Worm (Caenorhabditis elegans) whole organism, L2 larva: ENCODE results near the gene gldi-4.

Experiments
- C34F6.9 ChIP-seq: fragments of 150-350 bp; optimal IDR thresholded peaks from 2 replicates; lab custom pipeline; 2014; ENCODE audit warnings: missing biosample characterization, missing genetic modification characterization
- F13H6.1 ChIP-seq: sonication (generic microtip); optimal IDR thresholded peaks from 2 replicates; lab custom pipeline; 2016; ENCODE audit warnings: missing genetic modification characterization, missing compliant biosample characterization
- R02D3.7 ChIP-seq: fragments of 150-350 bp; optimal IDR thresholded peaks from 2 replicates; lab custom pipeline; 2014; ENCODE audit warnings: missing biosample characterization, missing genetic modification characterization
- Y55F3AM.14 ChIP-seq: fragments of 200-800 bp; sonication (Bioruptor generic); optimal IDR thresholded peaks from 2 replicates; lab custom pipeline; 2018; ENCODE audit warnings: mild to moderate bottlenecking, missing genetic modification characterization, missing compliant biosample characterization
- ZK546.5 ChIP-seq: sonication (generic microtip); optimal IDR thresholded peaks from 2 replicates; lab custom pipeline; 2017; ENCODE audit warnings: missing biosample characterization, missing genetic modification characterization
- alr-1 ChIP-seq: fragments of 150-350 bp; optimal IDR thresholded peaks from 2 replicates; lab custom pipeline; 2014; ENCODE audit warnings: missing biosample characterization, missing genetic modification characterization
- aly-2 ChIP-seq: fragments of 150-350 bp; optimal IDR thresholded peaks from 2 replicates; lab custom pipeline; 2014; ENCODE audit warnings: missing biosample characterization, missing genetic modification characterization
- ama-1 ChIP-seq: fragments of 150-350 bp; optimal IDR thresholded peaks from 2 replicates; lab custom pipeline; 2018; ENCODE audit warnings: inconsistent platforms
- blmp-1 ChIP-seq: sonication (generic microtip); optimal IDR thresholded peaks from 2 replicates; lab custom pipeline; 2017; ENCODE audit warnings: missing genetic modification characterization, mild to moderate bottlenecking, missing compliant biosample characterization, antibody characterized with exemption, moderate library complexity; ENCODE audit not compliant: insufficient read depth
- ceh-16 ChIP-seq: fragments of 150-350 bp; optimal IDR thresholded peaks from 2 replicates; lab custom pipeline; 2014; ENCODE audit warnings: missing biosample characterization, missing genetic modification characterization
- ceh-82 ChIP-seq: fragments of 150-350 bp; optimal IDR thresholded peaks from 2 replicates; lab custom pipeline; 2014; ENCODE audit warnings: missing biosample characterization, missing genetic modification characterization
- crh-2 ChIP-seq: sonication (generic microtip); optimal IDR thresholded peaks from 2 replicates; lab custom pipeline; 2017; ENCODE audit warnings: missing biosample characterization, missing genetic modification characterization
- dmd-4 ChIP-seq: sonication (generic microtip); optimal IDR thresholded peaks from 2 replicates; lab custom pipeline; 2017; ENCODE audit warnings: missing biosample characterization, missing genetic modification characterization
- egl-27 ChIP-seq: sonication (generic microtip); optimal IDR thresholded peaks from 3 replicates; lab custom pipeline; 2017; ENCODE audit warnings: missing biosample characterization, missing genetic modification reagents, missing genetic modification characterization
- elt-1 ChIP-seq: fragments of 150-350 bp; optimal IDR thresholded peaks from 2 replicates; lab custom pipeline; 2014; ENCODE audit warnings: missing biosample characterization, missing genetic modification characterization
- elt-3 ChIP-seq: sonication (generic microtip); optimal IDR thresholded peaks from 2 replicates; lab custom pipeline; 2017; ENCODE audit warnings: missing biosample characterization, missing genetic modification characterization
- fos-1 ChIP-seq: fragments of 150-350 bp; optimal IDR thresholded peaks from 2 replicates; lab custom pipeline; 2014; ENCODE audit warnings: missing biosample characterization, missing genetic modification characterization
- gmeb-1 ChIP-seq: fragments of 150-350 bp; optimal IDR thresholded peaks from 2 replicates; lab custom pipeline; 2014; ENCODE audit warnings: missing biosample characterization, missing genetic modification characterization
- lin-11 ChIP-seq: fragments of 150-350 bp; sonication (generic microtip); optimal IDR thresholded peaks from 2 replicates; lab custom pipeline; 2014; ENCODE audit warnings: missing biosample characterization, missing genetic modification characterization, inconsistent platforms, mixed read lengths
- lin-13 ChIP-seq: fragments of 150-350 bp; optimal IDR thresholded peaks from 2 replicates; lab custom pipeline; 2014; ENCODE audit warnings: missing biosample characterization, missing genetic modification reagents, missing genetic modification characterization
- lin-39 ChIP-seq: fragments of 150-350 bp; optimal IDR thresholded peaks from 2 replicates; lab custom pipeline; 2014; ENCODE audit warnings: missing biosample characterization, missing genetic modification reagents, missing genetic modification characterization
- lsy-2 ChIP-seq, 2 experiments: fragments of 150-350 bp in 1 of 2; sonication (generic microtip) in 1 of 2; optimal IDR thresholded peaks; 2 replicates each; lab custom pipeline; 2014 to 2017; ENCODE audit warnings: missing biosample characterization in 2 of 2, missing genetic modification characterization in 2 of 2
- mab-5 ChIP-seq: fragments of 150-350 bp; optimal IDR thresholded peaks from 2 replicates; lab custom pipeline; 2014; ENCODE audit warnings: missing biosample characterization, missing genetic modification characterization
- mbf-1 ChIP-seq: sonication (generic microtip); optimal IDR thresholded peaks from 2 replicates; lab custom pipeline; 2017; ENCODE audit warnings: missing biosample characterization, missing genetic modification characterization
- mdl-1 ChIP-seq, 2 experiments: fragments of 150-350 bp in 1 of 2; sonication (generic microtip) in 1 of 2; optimal IDR thresholded peaks; 2 replicates each; lab custom pipeline; 2017; ENCODE audit warnings: missing biosample characterization in 2 of 2, missing genetic modification characterization in 2 of 2
- nhr-10 ChIP-seq: sonication (generic microtip); optimal IDR thresholded peaks from 2 replicates; lab custom pipeline; 2017; ENCODE audit warnings: missing biosample characterization, missing genetic modification characterization
- nhr-11 ChIP-seq: fragments of 150-350 bp; optimal IDR thresholded peaks from 2 replicates; lab custom pipeline; 2014; ENCODE audit warnings: missing biosample characterization, missing genetic modification characterization
- nhr-12 ChIP-seq: fragments of 150-350 bp; optimal IDR thresholded peaks from 2 replicates; lab custom pipeline; 2014; ENCODE audit warnings: missing biosample characterization, missing genetic modification characterization
- nhr-129 ChIP-seq: fragments of 150-350 bp; optimal IDR thresholded peaks from 2 replicates; lab custom pipeline; 2014; ENCODE audit warnings: missing biosample characterization, missing genetic modification characterization
- nhr-21 ChIP-seq: fragments of 150-350 bp; optimal IDR thresholded peaks from 2 replicates; lab custom pipeline; 2014; ENCODE audit warnings: missing biosample characterization, missing genetic modification characterization
- nhr-23 ChIP-seq: fragments of 150-350 bp; optimal IDR thresholded peaks from 2 replicates; lab custom pipeline; 2014; ENCODE audit warnings: missing biosample characterization, missing genetic modification reagents, missing genetic modification characterization
- nhr-237 ChIP-seq: fragments of 150-350 bp; optimal IDR thresholded peaks from 2 replicates; lab custom pipeline; 2014; ENCODE audit warnings: missing biosample characterization, missing genetic modification characterization
- nhr-25 ChIP-seq: fragments of 150-350 bp; sonication (generic microtip); optimal IDR thresholded peaks from 3 replicates; lab custom pipeline; 2014; ENCODE audit warnings: missing biosample characterization, missing genetic modification characterization
- nhr-6 ChIP-seq: fragments of 150-350 bp; optimal IDR thresholded peaks from 2 replicates; lab custom pipeline; 2014; ENCODE audit warnings: missing biosample characterization, missing genetic modification characterization
- nhr-77 ChIP-seq: fragments of 150-350 bp; optimal IDR thresholded peaks from 2 replicates; lab custom pipeline; 2014; ENCODE audit warnings: missing biosample characterization, missing genetic modification characterization
- peb-1 ChIP-seq: fragments of 150-350 bp; optimal IDR thresholded peaks from 2 replicates; lab custom pipeline; 2014; ENCODE audit warnings: missing biosample characterization, missing genetic modification characterization
- sem-4 ChIP-seq: fragments of 150-350 bp; optimal IDR thresholded peaks from 2 replicates; lab custom pipeline; 2014; ENCODE audit warnings: missing biosample characterization, missing genetic modification reagents, missing genetic modification characterization
- skn-1 ChIP-seq: sonication (generic microtip); optimal IDR thresholded peaks from 2 replicates; lab custom pipeline; 2017; ENCODE audit warnings: missing biosample characterization, missing genetic modification characterization
- sma-3 ChIP-seq: sonication (generic microtip); optimal IDR thresholded peaks from 2 replicates; lab custom pipeline; 2016; ENCODE audit warnings: missing genetic modification reagents, missing genetic modification characterization, missing compliant biosample characterization
- sma-9 ChIP-seq, 2 experiments: fragments of 150-350 bp in 1 of 2; sonication (generic microtip) in 1 of 2; optimal IDR thresholded peaks; 2 replicates each; lab custom pipeline; 2014 to 2016; ENCODE audit warnings: missing genetic modification characterization in 2 of 2, mild to moderate bottlenecking in 1 of 2, missing biosample characterization in 1 of 2, missing compliant biosample characterization in 1 of 2, missing genetic modification reagents in 1 of 2, moderate library complexity in 1 of 2
- snpc-4 ChIP-seq: fragments of 150-350 bp; optimal IDR thresholded peaks from 2 replicates; lab custom pipeline; 2014; ENCODE audit warnings: missing biosample characterization, missing genetic modification characterization
- unc-39 ChIP-seq: fragments of 150-350 bp; optimal IDR thresholded peaks from 2 replicates; lab custom pipeline; 2014; ENCODE audit warnings: missing biosample characterization, missing genetic modification characterization
- unc-55 ChIP-seq: fragments of 150-350 bp; sonication (generic microtip); optimal IDR thresholded peaks from 3 replicates; lab custom pipeline; 2014; ENCODE audit warnings: missing biosample characterization, missing genetic modification reagents, missing genetic modification characterization
- unc-62 ChIP-seq: fragments of 150-350 bp; optimal IDR thresholded peaks from 2 replicates; lab custom pipeline; 2014; ENCODE audit warnings: missing biosample characterization, missing genetic modification reagents, missing genetic modification characterization
- zag-1 ChIP-seq: fragments of 150-350 bp; optimal IDR thresholded peaks from 2 replicates; lab custom pipeline; 2014; ENCODE audit warnings: missing biosample characterization, missing genetic modification characterization
- ztf-1 ChIP-seq: fragments of 200-800 bp; sonication (Bioruptor generic); conservative IDR thresholded peaks from 2 replicates; pipeline ENCODE4 v1.3.6; 2022; ENCODE audit warnings: missing genetic modification characterization, missing compliant biosample characterization
- ztf-11 ChIP-seq: sonication (generic microtip); optimal IDR thresholded peaks from 2 replicates; lab custom pipeline; 2017; ENCODE audit warnings: missing biosample characterization, missing genetic modification characterization
- ztf-4 ChIP-seq: fragments of 150-350 bp; optimal IDR thresholded peaks from 2 replicates; lab custom pipeline; 2014; ENCODE audit warnings: missing biosample characterization, missing genetic modification characterization

The gldi-4 gene

DNA sequence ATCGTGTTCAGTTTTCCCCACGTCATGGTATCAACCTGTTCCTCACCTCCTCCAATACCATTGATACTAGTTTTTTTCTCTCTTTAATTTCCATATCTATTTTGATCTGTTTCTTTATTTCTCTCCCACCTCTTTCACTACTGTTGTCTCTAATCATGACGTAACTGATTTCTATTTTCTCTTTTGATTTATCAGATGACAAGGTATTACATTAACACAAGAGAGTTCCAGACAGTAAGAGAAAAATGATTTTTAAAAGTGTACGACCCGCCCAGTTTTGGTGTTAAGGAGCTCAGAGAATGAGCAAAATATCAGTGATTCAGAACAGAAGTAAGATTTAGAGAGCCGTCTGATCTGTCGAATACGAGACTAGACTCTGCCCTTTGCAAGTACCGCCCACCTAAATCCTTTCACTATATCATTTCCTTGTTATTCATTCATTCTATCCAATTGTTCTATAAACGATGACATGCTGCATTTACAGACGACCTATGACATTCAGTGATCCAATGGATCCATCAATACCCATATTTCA is 32.3 kb downstream of the gldi-4 start, which contains the start of gene nhr-105:
nhr-105 (plus strand) TSS at position 485 of the 535 bp plus-strand sequence.
- TF ChIP-seq ceh-16 (tag; lab: Kevin White, UChicago) (no peak), lin-39 (tag; lab: Kevin White, UChicago) (no peak), nhr-6 (tag; lab: Kevin White, UChicago) (no peak), ama-1 (lab: Kevin White, UChicago) (no peak), Y55F3AM.14 (GFP tag; lab: Kevin White, UChicago) (peak; percentile 49), mbf-1 (no peak), unc-55 (GFP tag; lab: Kevin White, UChicago) (no peak), nhr-10 (no peak), zag-1 (tag; lab: Kevin White, UChicago) (no peak), R02D3.7 (tag; lab: Kevin White, UChicago) (no peak), ztf-4 (tag; lab: Kevin White, UChicago) (peak; percentile 71), aly-2 (tag; lab: Kevin White, UChicago) (no peak), sma-9 (GFP tag; optimal IDR thresholded peaks at IDR 0.05; lab: Kevin White, UChicago) (peak; percentile 32), sma-9 (tag; optimal IDR thresholded peaks at IDR 0.05; lab: Kevin White, UChicago) (peak; percentile 3), crh-2 (peak; percentile 93), gmeb-1 (tag; lab: Kevin White, UChicago) (peak; percentile 61), ztf-11 (tag; lab: Kevin White, UChicago) (no peak), unc-62 (GFP tag; lab: Kevin White, UChicago) (no peak), ztf-1 (GFP tag; lab: Robert Waterston, UW) (no peak), nhr-21 (tag; lab: Kevin White, UChicago) (peak; percentile 72), nhr-77 (no peak), snpc-4 (tag; lab: Kevin White, UChicago) (peak; percentile 1), nhr-23 (tag; lab: Kevin White, UChicago) (no peak), dmd-4 (tag; lab: Kevin White, UChicago) (no peak), egl-27 (peak; percentile 65), C34F6.9 (no peak), ZK546.5 (tag; lab: Kevin White, UChicago) (no peak), elt-3 (tag; lab: Kevin White, UChicago) (no peak), nhr-12 (no peak), sma-3 (GFP tag; lab: Kevin White, UChicago) (peak; percentile 76), F13H6.1 (tag; lab: Kevin White, UChicago) (peak; percentile 71), sem-4 (peak; percentile 38), ceh-82 (tag; lab: Kevin White, UChicago) (no peak), mab-5 (tag; lab: Kevin White, UChicago) (no peak), nhr-11 (tag; lab: Kevin White, UChicago) (no peak), unc-39 (tag; lab: Kevin White, UChicago) (no peak), skn-1 (tag; lab: Kevin White, UChicago) (no peak), nhr-25 (tag; lab: Kevin White, UChicago) (peak; percentile 95), lin-13 (peak; percentile 45), fos-1 (tag; lab: Kevin White, UChicago) (peak; percentile 65), elt-1 (tag; lab: Kevin White, UChicago) (no peak), mdl-1 (tag; optimal IDR thresholded peaks at IDR 0.05; lab: Kevin White, UChicago) (no peak), peb-1 (tag; lab: Kevin White, UChicago) (no peak), blmp-1 (peak; percentile 85), nhr-237 (tag; lab: Kevin White, UChicago) (no peak), lsy-2 (tag; optimal IDR thresholded peaks at IDR 0.05; lab: Kevin White, UChicago) (peak in 1 of 2 experiments; percentile 69), nhr-129 (peak; percentile 77), lin-11 (no peak), alr-1 (tag; lab: Kevin White, UChicago) (no peak)
